Worm (Caenorhabditis elegans) whole organism, young adult: ENCODE measurements around the gene csn-6.

Experiments
- B0336.3 ChIP-seq: fragments of 200-800 bp; sonication (Bioruptor generic); IDR thresholded peaks from 2 replicates; pipeline ENCODE4 v1.3.6; 2022; ENCODE audit warnings: missing genetic modification characterization, missing compliant biosample characterization
- D2030.7 ChIP-seq: fragments of 200-800 bp; sonication (Bioruptor generic); IDR thresholded peaks from 2 replicates; pipeline ENCODE4 v1.3.6; 2022; ENCODE audit warnings: missing genetic modification reagents, missing genetic modification characterization, missing compliant biosample characterization
- F10E7.11 ChIP-seq: sonication (generic microtip); optimal IDR thresholded peaks from 2 replicates; lab custom pipeline; 2017; ENCODE audit warnings: mild to moderate bottlenecking, missing genetic modification characterization, moderate library complexity, missing compliant biosample characterization
- F23B12.7 ChIP-seq: sonication (generic microtip); optimal IDR thresholded peaks from 2 replicates; lab custom pipeline; 2017; ENCODE audit warnings: missing genetic modification characterization, mild to moderate bottlenecking, missing compliant biosample characterization, antibody characterized with exemption, moderate library complexity; ENCODE audit not compliant: insufficient read depth
- F33H1.4 ChIP-seq: fragments of 200-800 bp; sonication (Bioruptor generic); IDR thresholded peaks from 2 replicates; pipeline ENCODE4 v1.3.6; 2022; ENCODE audit warnings: missing genetic modification reagents, missing genetic modification characterization, missing compliant biosample characterization
- K11D2.4 ChIP-seq: fragments of 200-800 bp; sonication (Bioruptor generic); IDR thresholded peaks from 2 replicates; pipeline ENCODE4 v1.3.6; 2022; ENCODE audit warnings: missing genetic modification reagents, missing genetic modification characterization, missing compliant biosample characterization
- akir-1 ChIP-seq: fragments of 200-800 bp; sonication (Bioruptor generic); optimal IDR thresholded peaks from 2 replicates; lab custom pipeline; 2018; ENCODE audit warnings: mild to moderate bottlenecking, missing genetic modification characterization, moderate library complexity, missing compliant biosample characterization
- ama-1 ChIP-seq, 3 experiments: fragments of 150-350 bp in 1 of 3; sonication (generic microtip) in 2 of 3; optimal IDR thresholded peaks; 2 replicates each; lab custom pipeline; 2014 to 2018; ENCODE audit warnings: missing biosample characterization in 2 of 3, missing genetic modification characterization in 2 of 3, missing genetic modification reagents in 2 of 3
- athp-1 ChIP-seq: sonication (generic microtip); optimal IDR thresholded peaks from 2 replicates; lab custom pipeline; 2017; ENCODE audit warnings: mild to moderate bottlenecking, missing genetic modification characterization, missing compliant biosample characterization
- attf-3 ChIP-seq: fragments of 200-800 bp; sonication (Bioruptor generic); conservative IDR thresholded peaks from 2 replicates; pipeline ENCODE4 v1.3.6; 2022; ENCODE audit warnings: missing genetic modification reagents, missing genetic modification characterization, missing compliant biosample characterization
- attf-5 ChIP-seq: fragments of 200-800 bp; sonication (Bioruptor generic); optimal IDR thresholded peaks from 2 replicates; lab custom pipeline; 2018; ENCODE audit warnings: mild to moderate bottlenecking, missing genetic modification characterization, missing compliant biosample characterization
- cebp-1 ChIP-seq, 2 experiments: fragments of 200-800 bp in 1 of 2; sonication (Bioruptor generic) in 1 of 2; sonication (generic microtip) in 1 of 2; IDR thresholded peaks in 1 of 2; optimal IDR thresholded peaks in 1 of 2; 2 replicates each; pipeline versions ENCODE4 v1.3.6 to Lab custom; 2017 to 2022; ENCODE audit warnings: missing compliant biosample characterization in 2 of 2, missing genetic modification characterization in 2 of 2, mild to moderate bottlenecking in 1 of 2, missing genetic modification reagents in 1 of 2, moderate library complexity in 1 of 2
- ceh-100 ChIP-seq: fragments of 200-800 bp; sonication (Bioruptor generic); IDR thresholded peaks from 2 replicates; pipeline ENCODE4 v1.3.6; 2022; ENCODE audit warnings: missing genetic modification reagents, missing genetic modification characterization, missing compliant biosample characterization
- ceh-27 ChIP-seq: fragments of 200-800 bp; sonication (Bioruptor generic); optimal IDR thresholded peaks from 2 replicates; lab custom pipeline; 2018; ENCODE audit warnings: mild to moderate bottlenecking, missing genetic modification characterization, moderate library complexity, missing compliant biosample characterization
- ceh-91 ChIP-seq: fragments of 200-800 bp; sonication (Bioruptor generic); IDR thresholded peaks from 2 replicates; pipeline ENCODE4 v1.3.6; 2022; ENCODE audit warnings: missing genetic modification reagents, missing genetic modification characterization, missing compliant biosample characterization
- chd-7 ChIP-seq: sonication (generic microtip); optimal IDR thresholded peaks from 2 replicates; lab custom pipeline; 2016; ENCODE audit warnings: mild to moderate bottlenecking, missing genetic modification characterization, moderate library complexity, missing compliant biosample characterization
- dox-1 ChIP-seq: fragments of 200-800 bp; sonication (Bioruptor generic); IDR thresholded peaks from 2 replicates; pipeline ENCODE4 v1.3.6; 2022; ENCODE audit warnings: missing genetic modification reagents, missing genetic modification characterization, missing compliant biosample characterization
- efl-1 ChIP-seq: fragments of 150-350 bp; optimal IDR thresholded peaks from 2 replicates; lab custom pipeline; 2014; ENCODE audit warnings: missing biosample characterization, missing genetic modification reagents, missing genetic modification characterization
- egl-18 ChIP-seq: fragments of 200-800 bp; sonication (Bioruptor generic); IDR thresholded peaks from 2 replicates; pipeline ENCODE4 v1.3.6; 2022; ENCODE audit warnings: missing genetic modification reagents, missing genetic modification characterization, missing compliant biosample characterization
- gei-17 ChIP-seq: fragments of 200-800 bp; sonication (Bioruptor generic); optimal IDR thresholded peaks from 2 replicates; lab custom pipeline; 2018; ENCODE audit warnings: mild to moderate bottlenecking, missing genetic modification characterization, missing compliant biosample characterization
- him-1 ChIP-seq: sonication (generic microtip); optimal IDR thresholded peaks from 2 replicates; lab custom pipeline; 2016; ENCODE audit warnings: missing genotype, missing genetic modification reagents, missing genetic modification characterization, missing compliant biosample characterization
- hmg-1.2 ChIP-seq: fragments of 200-800 bp; sonication (Bioruptor generic); IDR thresholded peaks from 2 replicates; pipeline ENCODE4 v1.3.6; 2022; ENCODE audit warnings: missing genetic modification reagents, missing genetic modification characterization, missing compliant biosample characterization
- hsf-1 ChIP-seq: fragments of 200-800 bp; sonication (Bioruptor generic); IDR thresholded peaks from 2 replicates; pipeline ENCODE4 v1.3.6; 2022; ENCODE audit warnings: missing genetic modification reagents, missing genetic modification characterization, missing compliant biosample characterization
- lin-35 ChIP-seq, 3 experiments: fragments of 150-350 bp in 2 of 3; sonication (generic microtip) in 1 of 3; optimal IDR thresholded peaks; 2 replicates each; lab custom pipeline; 2014 to 2018; ENCODE audit warnings: missing biosample characterization in 3 of 3, missing genetic modification characterization in 3 of 3, missing genetic modification reagents in 3 of 3
- lir-1 ChIP-seq: fragments of 200-800 bp; sonication (Bioruptor generic); conservative IDR thresholded peaks from 2 replicates; pipeline ENCODE4 v1.3.6; 2022; ENCODE audit warnings: missing genetic modification reagents, missing genetic modification characterization, missing compliant biosample characterization
- lsl-1 ChIP-seq: fragments of 200-800 bp; sonication (Bioruptor generic); optimal IDR thresholded peaks from 2 replicates; lab custom pipeline; 2018; ENCODE audit warnings: mild to moderate bottlenecking, missing genetic modification characterization, moderate library complexity, missing compliant biosample characterization
- madf-10 ChIP-seq: sonication (generic microtip); optimal IDR thresholded peaks from 2 replicates; lab custom pipeline; 2016; ENCODE audit warnings: mild to moderate bottlenecking, missing genetic modification characterization, missing compliant biosample characterization
- madf-3 ChIP-seq: fragments of 200-800 bp; sonication (Bioruptor generic); IDR thresholded peaks from 2 replicates; pipeline ENCODE4 v1.3.6; 2022; ENCODE audit warnings: missing genetic modification reagents, missing genetic modification characterization, missing compliant biosample characterization
- madf-6 ChIP-seq: fragments of 200-800 bp; sonication (Bioruptor generic); IDR thresholded peaks from 2 replicates; pipeline ENCODE4 v1.3.6; 2022; ENCODE audit warnings: missing genetic modification reagents, missing genetic modification characterization, missing compliant biosample characterization
- mcd-1 ChIP-seq: fragments of 200-800 bp; sonication (Bioruptor generic); IDR thresholded peaks from 2 replicates; pipeline ENCODE4 v1.3.6; 2022; ENCODE audit warnings: missing genetic modification reagents, missing genetic modification characterization, missing compliant biosample characterization
- nfya-2 ChIP-seq: fragments of 200-800 bp; sonication (Bioruptor generic); IDR thresholded peaks from 2 replicates; pipeline ENCODE4 v1.3.6; 2022; ENCODE audit warnings: missing genetic modification reagents, missing genetic modification characterization, missing compliant biosample characterization
- nfyb-1 ChIP-seq: fragments of 200-800 bp; sonication (Bioruptor generic); IDR thresholded peaks from 2 replicates; pipeline ENCODE4 v1.3.6; 2022; ENCODE audit warnings: missing genetic modification reagents, missing genetic modification characterization, missing compliant biosample characterization
- nhr-179 ChIP-seq: sonication (generic microtip); optimal IDR thresholded peaks from 2 replicates; lab custom pipeline; 2016; ENCODE audit warnings: mild to moderate bottlenecking, missing genetic modification characterization, missing compliant biosample characterization
- nhr-80 ChIP-seq: sonication (generic microtip); optimal IDR thresholded peaks from 2 replicates; lab custom pipeline; 2016; ENCODE audit warnings: missing genetic modification characterization, missing compliant biosample characterization
- nhr-90 ChIP-seq: sonication (generic microtip); optimal IDR thresholded peaks from 2 replicates; lab custom pipeline; 2016; ENCODE audit warnings: missing genotype, mild to moderate bottlenecking, missing genetic modification characterization, missing compliant biosample characterization
- pbrm-1 ChIP-seq: fragments of 200-800 bp; sonication (Bioruptor generic); IDR thresholded peaks from 2 replicates; pipeline ENCODE4 v1.3.6; 2022; ENCODE audit warnings: missing genetic modification reagents, missing genetic modification characterization, missing compliant biosample characterization
- rec-8 ChIP-seq, 2 experiments: sonication (generic microtip); optimal IDR thresholded peaks; 2 replicates each; lab custom pipeline; 2016; ENCODE audit warnings: mild to moderate bottlenecking in 2 of 2, missing genetic modification characterization in 2 of 2, missing genetic modification reagents in 2 of 2, missing genotype in 2 of 2, missing biosample characterization in 1 of 2, missing compliant biosample characterization in 1 of 2, moderate library complexity in 1 of 2
- snpc-3.4 ChIP-seq: sonication (generic microtip); optimal IDR thresholded peaks from 2 replicates; lab custom pipeline; 2017; ENCODE audit warnings: missing genetic modification characterization, mild to moderate bottlenecking, missing compliant biosample characterization, antibody characterized with exemption, moderate library complexity, missing genotype, missing genetic modification reagents
- snpc-4 ChIP-seq, 5 experiments: fragments of 150-350 bp in 1 of 5; sonication (generic microtip) in 4 of 5; optimal IDR thresholded peaks; 2 replicates each; lab custom pipeline; 2014 to 2018; ENCODE audit warnings: missing genetic modification characterization in 5 of 5, missing biosample characterization in 3 of 5, antibody characterized with exemption in 2 of 5, mild to moderate bottlenecking in 2 of 5, missing compliant biosample characterization in 2 of 5, missing genotype in 2 of 5, moderate library complexity in 2 of 5, missing genetic modification reagents in 1 of 5
- tbp1 ChIP-seq: fragments of 200-800 bp; sonication (Bioruptor generic); optimal IDR thresholded peaks from 2 replicates; lab custom pipeline; 2018; ENCODE audit warnings: mild to moderate bottlenecking, missing genetic modification characterization, missing compliant biosample characterization
- tbx-9 ChIP-seq: sonication (generic microtip); optimal IDR thresholded peaks from 2 replicates; lab custom pipeline; 2016; ENCODE audit warnings: borderline replicate concordance, missing genetic modification characterization, inconsistent platforms, missing compliant biosample characterization
- zfh-2 ChIP-seq: fragments of 200-800 bp; sonication (Bioruptor generic); conservative IDR thresholded peaks from 2 replicates; pipeline ENCODE4 v1.3.6; 2022; ENCODE audit warnings: missing genetic modification reagents, missing genetic modification characterization, missing compliant biosample characterization
- ztf-18 ChIP-seq: sonication (generic microtip); optimal IDR thresholded peaks from 2 replicates; lab custom pipeline; 2016; ENCODE audit warnings: missing genotype, mild to moderate bottlenecking, missing genetic modification characterization, missing compliant biosample characterization
- ztf-26 ChIP-seq: sonication (generic microtip); optimal IDR thresholded peaks from 2 replicates; lab custom pipeline; 2017; ENCODE audit warnings: missing genetic modification characterization, missing compliant biosample characterization

The csn-6 gene

ce11 chrIV:13290239-13290638 is 10.4 kb upstream of the csn-6 start (continued):
- TF ChIP-seq rec-8 (tag; optimal IDR thresholded peaks at IDR 0.05; lab: Kevin White, UChicago) = no peak
- no peak for TF ChIP-seq madf-10
- peak; percentile 50; the same call in 1 of the 2 replicates for TF ChIP-seq D2030.7
- TF ChIP-seq nhr-179 (tag; lab: Kevin White, UChicago) = no peak
- TF ChIP-seq mcd-1 (GFP tag; lab: Robert Waterston, UW) = no peak
- no peak for TF ChIP-seq snpc-4 (GFP tag; optimal IDR thresholded peaks at IDR 0.05; lab: Kevin White, UChicago)
- TF ChIP-seq snpc-4 (tag; optimal IDR thresholded peaks at IDR 0.05; lab: Kevin White, UChicago) = peak in 1 of 4 experiments; percentile 43
- no peak for TF ChIP-seq F10E7.11 (tag; lab: Kevin White, UChicago)
- TF ChIP-seq egl-18 = no peak
- TF ChIP-seq attf-3 (GFP tag; lab: Robert Waterston, UW) = no peak
- TF ChIP-seq ceh-100 (GFP tag; lab: Robert Waterston, UW) = no peak
- TF ChIP-seq nhr-80 (tag; lab: Kevin White, UChicago) = no peak
- no peak for TF ChIP-seq pbrm-1
- TF ChIP-seq madf-6 (GFP tag; lab: Robert Waterston, UW) = peak; percentile 48; the same call in 1 of the 2 replicates
- TF ChIP-seq hsf-1 (GFP tag; lab: Robert Waterston, UW) = no peak
- TF ChIP-seq lir-1 (GFP tag; lab: Robert Waterston, UW) = no peak
- no peak for TF ChIP-seq athp-1
- no peak for TF ChIP-seq tbx-9
- peak; percentile 77 for TF ChIP-seq F33H1.4 (GFP tag; lab: Robert Waterston, UW)
- TF ChIP-seq chd-7 (tag; lab: Kevin White, UChicago) = no peak

ce11 chrIV:13297746-13298145 is 2.9 kb upstream of the csn-6 start, which contains the start of the genes Y67H2A.2 and micu-1:
Y67H2A.2 (minus strand) TSS chrIV:13297819.
micu-1 (plus strand) TSS chrIV:13297926.
- TF ChIP-seq ama-1 (optimal IDR thresholded peaks at IDR 0.05; lab: Kevin White, UChicago) (no peak), ama-1 (GFP tag; optimal IDR thresholded peaks at IDR 0.05; lab: Kevin White, UChicago) (no peak), akir-1 (GFP tag; lab: Kevin White, UChicago) (no peak), zfh-2 (GFP tag; lab: Robert Waterston, UW) (no peak), attf-5 (GFP tag; lab: Kevin White, UChicago) (peak; percentile 9), hmg-1.2 (GFP tag; lab: Robert Waterston, UW) (peak; percentile 99), madf-3 (0 out of 2 replicates have a peak, but pooled peaks have one; percentile 32), F23B12.7 (tag; lab: Kevin White, UChicago) (peak; percentile 3), ceh-91 (GFP tag; lab: Robert Waterston, UW) (no peak), dox-1 (peak; percentile 47), snpc-3.4 (tag; lab: Kevin White, UChicago) (peak; percentile 11), nfya-2 (GFP tag; lab: Robert Waterston, UW) (no peak), ztf-18 (tag; lab: Kevin White, UChicago) (no peak), madf-10 (peak; percentile 16), nhr-90 (tag; lab: Kevin White, UChicago) (no peak), efl-1 (no peak), lin-35 (GFP tag; optimal IDR thresholded peaks at IDR 0.05; lab: Kevin White, UChicago) (peak in 1 of 3 experiments; percentile 34), F33H1.4 (GFP tag; lab: Robert Waterston, UW) (peak; percentile 50), nfyb-1 (GFP tag; lab: Robert Waterston, UW) (peak; percentile 29; the same call in 1 of the 2 replicates), tbp1 (GFP tag; lab: Kevin White, UChicago) (peak; percentile 36), K11D2.4 (GFP tag; lab: Robert Waterston, UW) (peak; percentile 16; the same call in 1 of the 2 replicates), D2030.7 (peak; percentile 23; the same call in 1 of the 2 replicates), ceh-27 (GFP tag; lab: Kevin White, UChicago) (peak; percentile 16), him-1 (tag; lab: Kevin White, UChicago) (no peak), lsl-1 (GFP tag; lab: Kevin White, UChicago) (peak; percentile 40), mcd-1 (GFP tag; lab: Robert Waterston, UW) (peak; percentile 99), pbrm-1 (peak; percentile 66; the same call in 1 of the 2 replicates), ztf-26 (tag; lab: Kevin White, UChicago) (no peak), lir-1 (GFP tag; lab: Robert Waterston, UW) (no peak), snpc-4 (GFP tag; optimal IDR thresholded peaks at IDR 0.05; lab: Kevin White, UChicago) (no peak), snpc-4 (tag; optimal IDR thresholded peaks at IDR 0.05; lab: Kevin White, UChicago) (peak in 2 of 4 experiments; percentile 30 to 59), B0336.3 (GFP tag; lab: Robert Waterston, UW) (0 out of 2 replicates have a peak, but pooled peaks have one; percentile 33), madf-6 (GFP tag; lab: Robert Waterston, UW) (peak; percentile 40), cebp-1 (GFP tag; IDR thresholded peaks at IDR 0.05; lab: Robert Waterston, UW) (no peak), cebp-1 (tag; optimal IDR thresholded peaks at IDR 0.05; lab: Kevin White, UChicago) (peak; percentile 51), gei-17 (no peak)
